Worm (Caenorhabditis elegans) whole organism, dauer: Measurements from ENCODE around the gene C48B4.8.

Experiments
- unc-62 ChIP-seq: sonication (generic microtip); optimal IDR thresholded peaks from 2 replicates; lab custom pipeline; 2017; ENCODE audit warnings: missing biosample characterization, missing genetic modification reagents, missing genetic modification characterization

C48B4.8 gene

ce11 chrIII:9516148-9516547, 44.9 kb downstream of the C48B4.8 start, which contains the start of gene F55H2.7:
Gene F55H2.7 (minus strand): TSS chrIII:9516248.
- TF ChIP-seq unc-62 (GFP tag; lab: Kevin White, UChicago): no peak

- no peak for TF ChIP-seq unc-62 (GFP tag; lab: Kevin White, UChicago)
These were observed 47.5 kb downstream of the C48B4.8 start, which contains the start of gene F55H2.8 for ce11 chrIII:9513569-9513968. Gene F55H2.8 (plus strand): TSS chrIII:9513869.

ce11 chrIII:9513006-9513405, 48.1 kb downstream of the C48B4.8 start:
- no peak for TF ChIP-seq unc-62 (GFP tag; lab: Kevin White, UChicago)

ce11 chrIII:9511660-9512059, 49.4 kb downstream of the C48B4.8 start:
- no peak for TF ChIP-seq unc-62 (GFP tag; lab: Kevin White, UChicago)

ce11 chrIII:9511055-9511520, 50.0 kb downstream of the C48B4.8 start, which contains the start of gene F55H2.5:
Gene F55H2.5 (plus strand): TSS chrIII:9511470.
- no peak for TF ChIP-seq unc-62 (GFP tag; lab: Kevin White, UChicago)
